Fruit fly (Drosophila melanogaster) whole organism, embryonic: ENCODE measurements around the gene CG33267.

Experiments used
- Atf6 ChIP-seq: fragments of 200-800 bp; sonication (Bioruptor generic); IDR thresholded peaks from 2 replicates; pipeline ENCODE4 v1.3.6; 2022; ENCODE audit warnings: missing biosample characterization, missing genetic modification characterization
- CG10959 ChIP-seq: fragments of 200-800 bp; sonication (Bioruptor generic); IDR thresholded peaks from 2 replicates; pipeline ENCODE4 v1.3.6; 2022; ENCODE audit warnings: missing biosample characterization, missing genetic modification characterization
- CG11723 ChIP-seq: fragments of 200-800 bp; sonication (Bioruptor generic); optimal IDR thresholded peaks from 2 replicates; lab custom pipeline; 2017; ENCODE audit warnings: missing biosample characterization, mild to moderate bottlenecking, missing genetic modification characterization
- CG12155 ChIP-seq: fragments of 200-800 bp; sonication (Bioruptor generic); optimal IDR thresholded peaks from 3 replicates; lab custom pipeline; 2016; ENCODE audit warnings: missing biosample characterization, missing genetic modification characterization
- CG12299 ChIP-seq: fragments of 200-800 bp; sonication (Bioruptor generic); optimal IDR thresholded peaks from 2 replicates; lab custom pipeline; 2018; ENCODE audit warnings: missing biosample characterization, mild to moderate bottlenecking, missing genetic modification characterization
- CG12769 ChIP-seq: fragments of 200-800 bp; sonication (Bioruptor generic); optimal IDR thresholded peaks from 2 replicates; lab custom pipeline; 2019; ENCODE audit warnings: missing biosample characterization, mild to moderate bottlenecking, missing genetic modification characterization, moderate library complexity
- CG13287 ChIP-seq: fragments of 200-800 bp; sonication (Bioruptor generic); IDR thresholded peaks from 2 replicates; pipeline ENCODE4 v1.3.6; 2022; ENCODE audit warnings: missing biosample characterization, missing genetic modification characterization; ENCODE audit not compliant: partially characterized antibody
- CG13775 ChIP-seq: fragments of 200-800 bp; sonication (Bioruptor generic); optimal IDR thresholded peaks from 3 replicates; lab custom pipeline; 2017; ENCODE audit warnings: missing biosample characterization, mild to moderate bottlenecking, missing genetic modification characterization
- CG14860 ChIP-seq: fragments of 200-800 bp; sonication (Bioruptor generic); IDR thresholded peaks from 3 replicates; pipeline ENCODE4 v1.3.6; 2022; ENCODE audit warnings: missing biosample characterization, missing genetic modification characterization; ENCODE audit not compliant: partially characterized antibody
- CG30431 ChIP-seq: fragments of 200-800 bp; sonication (Bioruptor generic); optimal IDR thresholded peaks from 2 replicates; lab custom pipeline; 2017; ENCODE audit warnings: missing biosample characterization, missing genetic modification characterization
- CG3065 ChIP-seq: fragments of 200-800 bp; sonication (Bioruptor generic); optimal IDR thresholded peaks from 2 replicates; lab custom pipeline; 2016; ENCODE audit warnings: missing biosample characterization, missing genetic modification characterization
- CG3163 ChIP-seq: fragments of 200-800 bp; sonication (Bioruptor generic); optimal IDR thresholded peaks from 3 replicates; lab custom pipeline; 2016; ENCODE audit warnings: missing biosample characterization, missing genetic modification characterization
- CG32532 ChIP-seq: fragments of 200-800 bp; sonication (Bioruptor generic); IDR thresholded peaks from 2 replicates; pipeline ENCODE4 v1.3.6; 2022; ENCODE audit warnings: missing biosample characterization, missing genetic modification characterization
- CG32767 ChIP-seq: fragments of 200-800 bp; sonication (Bioruptor generic); IDR thresholded peaks from 2 replicates; pipeline ENCODE4 v1.3.6; 2022; ENCODE audit warnings: missing biosample characterization, missing genetic modification characterization
- CG32772 ChIP-seq: fragments of 200-800 bp; sonication (Bioruptor generic); IDR thresholded peaks from 2 replicates; pipeline ENCODE4 v1.3.6; 2022; ENCODE audit warnings: missing biosample characterization, missing genetic modification characterization
- CG4360 ChIP-seq: fragments of 200-800 bp; sonication (Bioruptor generic); IDR thresholded peaks from 2 replicates; pipeline ENCODE4 v1.3.6; 2022; ENCODE audit warnings: missing biosample characterization, missing genetic modification characterization
- CG7745 ChIP-seq: fragments of 200-800 bp; sonication (Bioruptor generic); optimal IDR thresholded peaks from 2 replicates; lab custom pipeline; 2018; ENCODE audit warnings: missing biosample characterization, mild to moderate bottlenecking, missing genetic modification characterization, moderate library complexity
- CG8388 ChIP-seq: fragments of 200-800 bp; sonication (Bioruptor generic); optimal IDR thresholded peaks from 2 replicates; lab custom pipeline; 2019; ENCODE audit warnings: missing biosample characterization, mild to moderate bottlenecking, missing genetic modification characterization, moderate library complexity
- CTCF ChIP-seq: fragments of 200-800 bp; sonication (Bioruptor generic); optimal IDR thresholded peaks from 2 replicates; lab custom pipeline; 2017; ENCODE audit warnings: missing biosample characterization, mild to moderate bottlenecking, missing genetic modification characterization, moderate library complexity
- CoRest ChIP-seq: fragments of 200-800 bp; sonication (Bioruptor generic); optimal IDR thresholded peaks from 3 replicates; lab custom pipeline; 2018; ENCODE audit warnings: missing biosample characterization, mild to moderate bottlenecking, missing genetic modification characterization, moderate library complexity
- D19A ChIP-seq: fragments of 200-800 bp; optimal IDR thresholded peaks from 3 replicates; lab custom pipeline; 2019; ENCODE audit warnings: missing biosample characterization, mild to moderate bottlenecking, missing genetic modification characterization, moderate library complexity
- E2f1 ChIP-seq: fragments of 200-800 bp; sonication (Bioruptor generic); IDR thresholded peaks from 2 replicates; pipeline ENCODE4 v1.3.6; 2022; ENCODE audit warnings: missing biosample characterization, missing genetic modification characterization
- HLH3B ChIP-seq: fragments of 200-800 bp; sonication (Bioruptor generic); IDR thresholded peaks from 2 replicates; pipeline ENCODE4 v1.3.6; 2022; ENCODE audit warnings: missing biosample characterization, missing genetic modification characterization
- Hey ChIP-seq: fragments of 200-800 bp; sonication (Bioruptor generic); optimal IDR thresholded peaks from 3 replicates; lab custom pipeline; 2018; ENCODE audit warnings: missing biosample characterization, mild to moderate bottlenecking, missing genetic modification characterization
- Lim3 ChIP-seq: fragments of 200-800 bp; sonication (Bioruptor generic); IDR thresholded peaks from 2 replicates; pipeline ENCODE4 v1.3.6; 2022; ENCODE audit warnings: missing biosample characterization, missing genetic modification characterization
- MBD-R2 ChIP-seq: fragments of 200-800 bp; sonication (Bioruptor generic); IDR thresholded peaks from 2 replicates; pipeline ENCODE4 v1.3.6; 2022; ENCODE audit warnings: missing biosample characterization, missing genetic modification characterization
- NC2β ChIP-seq: fragments of 200-800 bp; sonication (Bioruptor generic); optimal IDR thresholded peaks from 2 replicates; lab custom pipeline; 2016; ENCODE audit warnings: missing biosample characterization, missing genetic modification characterization
- Neu2 ChIP-seq: fragments of 200-800 bp; sonication (Bioruptor generic); optimal IDR thresholded peaks from 3 replicates; lab custom pipeline; 2016; ENCODE audit warnings: missing biosample characterization, missing genetic modification characterization, borderline replicate concordance
- Opbp ChIP-seq: fragments of 200-800 bp; sonication (Bioruptor generic); IDR thresholded peaks from 3 replicates; pipeline ENCODE4 v1.3.6; 2022; ENCODE audit warnings: missing biosample characterization, missing genetic modification characterization; ENCODE audit not compliant: partially characterized antibody
- Sox102F ChIP-seq: fragments of 200-800 bp; sonication (Bioruptor generic); optimal IDR thresholded peaks from 2 replicates; lab custom pipeline; 2018; ENCODE audit warnings: missing biosample characterization, mild to moderate bottlenecking, missing genetic modification characterization, moderate library complexity
- Spps ChIP-seq: fragments of 200-800 bp; sonication (Bioruptor generic); optimal IDR thresholded peaks from 2 replicates; lab custom pipeline; 2018; ENCODE audit warnings: missing biosample characterization, mild to moderate bottlenecking, missing genetic modification characterization
- Usf ChIP-seq: fragments of 200-800 bp; sonication (Bioruptor generic); optimal IDR thresholded peaks from 2 replicates; lab custom pipeline; 2017; ENCODE audit warnings: missing genotype, missing biosample characterization, missing genetic modification characterization
- ac ChIP-seq: fragments of 200-800 bp; sonication (Bioruptor generic); optimal IDR thresholded peaks from 3 replicates; lab custom pipeline; 2017; ENCODE audit warnings: missing biosample characterization, mild to moderate bottlenecking, missing genetic modification characterization
- btn ChIP-seq: fragments of 200-800 bp; sonication (Bioruptor generic); optimal IDR thresholded peaks from 2 replicates; lab custom pipeline; 2016; ENCODE audit warnings: missing biosample characterization, missing genetic modification characterization
- cas ChIP-seq: fragments of 200-800 bp; sonication (Bioruptor generic); IDR thresholded peaks from 2 replicates; pipeline ENCODE4 v1.3.6; 2022; ENCODE audit warnings: missing biosample characterization, missing genetic modification characterization
- corto ChIP-seq: fragments of 200-800 bp; sonication (Bioruptor generic); optimal IDR thresholded peaks from 2 replicates; lab custom pipeline; 2016; ENCODE audit warnings: missing biosample characterization, mild to moderate bottlenecking, missing genetic modification characterization, moderate library complexity
- crol ChIP-seq: fragments of 200-800 bp; sonication (Bioruptor generic); IDR thresholded peaks from 2 replicates; pipeline ENCODE4 v1.3.6; 2022; ENCODE audit warnings: missing biosample characterization, missing genetic modification characterization
- dimm ChIP-seq: fragments of 200-800 bp; sonication (Bioruptor generic); IDR thresholded peaks from 2 replicates; pipeline ENCODE4 v1.3.6; 2022; ENCODE audit warnings: missing biosample characterization, missing genetic modification characterization
- esg ChIP-seq: fragments of 200-800 bp; sonication (Bioruptor generic); conservative IDR thresholded peaks from 2 replicates; pipeline ENCODE4 v1.3.6; 2022; ENCODE audit warnings: missing biosample characterization, missing genetic modification characterization
- fd96Cb ChIP-seq: fragments of 200-800 bp; sonication (Bioruptor generic); optimal IDR thresholded peaks from 2 replicates; lab custom pipeline; 2018; ENCODE audit warnings: missing biosample characterization, mild to moderate bottlenecking, missing genetic modification characterization, moderate library complexity
- fu2 ChIP-seq: fragments of 200-800 bp; sonication (Bioruptor generic); optimal IDR thresholded peaks from 2 replicates; lab custom pipeline; 2016; ENCODE audit warnings: missing biosample characterization, missing genetic modification characterization
- gsb-n ChIP-seq: fragments of 200-800 bp; sonication (Bioruptor generic); optimal IDR thresholded peaks from 3 replicates; lab custom pipeline; 2018; ENCODE audit warnings: missing biosample characterization, mild to moderate bottlenecking, missing genetic modification characterization
- hb ChIP-seq: fragments of 200-800 bp; sonication (Bioruptor generic); IDR thresholded peaks from 3 replicates; pipeline ENCODE4 v1.3.6; 2022; ENCODE audit warnings: missing biosample characterization, missing genetic modification characterization; ENCODE audit not compliant: partially characterized antibody
- maf-S ChIP-seq: fragments of 200-800 bp; sonication (Bioruptor generic); optimal IDR thresholded peaks from 2 replicates; lab custom pipeline; 2016; ENCODE audit warnings: missing biosample characterization, missing genetic modification characterization
- mirr ChIP-seq: fragments of 200-800 bp; sonication (Bioruptor generic); optimal IDR thresholded peaks from 3 replicates; lab custom pipeline; 2018; ENCODE audit warnings: missing biosample characterization, mild to moderate bottlenecking, missing genetic modification characterization
- oc ChIP-seq: fragments of 200-800 bp; sonication (Bioruptor generic); optimal IDR thresholded peaks from 2 replicates; lab custom pipeline; 2018; ENCODE audit warnings: missing biosample characterization, mild to moderate bottlenecking, missing genetic modification characterization, moderate library complexity
- salm ChIP-seq: fragments of 200-800 bp; sonication (Bioruptor generic); optimal IDR thresholded peaks from 2 replicates; lab custom pipeline; 2018; ENCODE audit warnings: missing biosample characterization, mild to moderate bottlenecking, missing genetic modification characterization
- sd ChIP-seq: fragments of 200-800 bp; sonication (Bioruptor generic); optimal IDR thresholded peaks from 3 replicates; lab custom pipeline; 2018; ENCODE audit warnings: missing biosample characterization, mild to moderate bottlenecking, missing genetic modification characterization, moderate library complexity
- sens ChIP-seq: fragments of 200-800 bp; sonication (Bioruptor generic); peaks from one replicate; lab custom pipeline; 2016; ENCODE audit warnings: missing biosample characterization, missing genetic modification characterization
- sens-2 ChIP-seq: fragments of 200-800 bp; sonication (Bioruptor generic); IDR thresholded peaks from 2 replicates; pipeline ENCODE4 v1.3.6; 2022; ENCODE audit warnings: missing biosample characterization, missing genetic modification characterization
- shn ChIP-seq: fragments of 200-800 bp; sonication (Bioruptor generic); optimal IDR thresholded peaks from 3 replicates; lab custom pipeline; 2016; ENCODE audit warnings: missing biosample characterization, missing genetic modification characterization
- sima ChIP-seq: fragments of 200-800 bp; sonication (Bioruptor generic); optimal IDR thresholded peaks from 2 replicates; lab custom pipeline; 2016; ENCODE audit warnings: missing biosample characterization, missing genetic modification characterization
- unc-4 ChIP-seq: fragments of 200-800 bp; sonication (Bioruptor generic); IDR thresholded peaks from 2 replicates; pipeline ENCODE4 v1.3.6; 2022; ENCODE audit warnings: missing biosample characterization, missing genetic modification characterization; ENCODE audit not compliant: partially characterized antibody

CG33267 gene

DNA sequence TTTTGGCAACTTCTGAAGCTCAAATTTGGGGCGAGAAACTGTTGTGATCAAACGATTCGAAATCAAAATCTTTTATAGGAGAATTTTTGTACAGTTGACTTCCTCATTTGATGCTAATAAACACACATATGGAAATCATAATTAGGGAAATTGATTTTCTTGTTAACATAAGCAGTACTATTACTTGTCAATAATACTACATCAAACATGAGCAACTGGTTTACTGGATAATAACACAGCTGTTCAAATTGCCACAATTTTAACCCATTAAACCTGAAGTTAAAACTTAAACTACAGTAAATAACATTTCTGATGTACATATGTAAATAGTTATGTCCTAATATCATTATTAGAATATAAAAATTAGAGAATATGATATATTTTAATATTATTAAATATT, 15.6 kb downstream of the CG33267 start, which contains the start of gene CG43390 (continued):
- TF ChIP-seq ac (GFP tag; lab: Kevin White, UChicago) (no peak), gsb-n (tag; lab: Kevin White, UChicago) (no peak), CoRest (tag; lab: Kevin White, UChicago) (peak; percentile 39), sd (tag; lab: Kevin White, UChicago) (peak; percentile 64), CG14860 (GFP tag; lab: Robert Waterston, UW) (no peak), CG32767 (no peak), Atf6 (peak; percentile 69), Hey (peak; percentile 45), Usf (GFP tag; lab: Kevin White, UChicago) (no peak), D19A (tag; lab: Kevin White, UChicago) (no peak), CG32532 (GFP tag; lab: Robert Waterston, UW) (no peak), CG12769 (tag; lab: Kevin White, UChicago) (peak; percentile 90), CG13775 (GFP tag; lab: Kevin White, UChicago) (no peak), E2f1 (GFP tag; lab: Robert Waterston, UW) (no peak), CG8388 (GFP tag; lab: Kevin White, UChicago) (no peak), CG10959 (no peak), corto (GFP tag; lab: Kevin White, UChicago) (no peak), CG32772 (GFP tag; lab: Robert Waterston, UW) (no peak), Lim3 (GFP tag; lab: Robert Waterston, UW) (no peak), mirr (GFP tag; lab: Kevin White, UChicago) (peak; percentile 89), NC2β (no peak), oc (no peak), CTCF (no peak), sens (GFP tag; lab: Kevin White, UChicago) (peak; percentile 43), CG4360 (GFP tag; lab: Robert Waterston, UW) (no peak), unc-4 (GFP tag; lab: Robert Waterston, UW) (no peak), CG3065 (GFP tag; lab: Kevin White, UChicago) (no peak), esg (GFP tag; lab: Robert Waterston, UW) (no peak), shn (no peak), salm (tag; lab: Kevin White, UChicago) (no peak), CG7745 (tag; lab: Kevin White, UChicago) (no peak), dimm (no peak), HLH3B (no peak), CG11723 (GFP tag; lab: Kevin White, UChicago) (no peak), fd96Cb (tag; lab: Kevin White, UChicago) (no peak), maf-S (GFP tag; lab: Kevin White, UChicago) (peak; percentile 7), cas (GFP tag; lab: Robert Waterston, UW) (no peak; the same call in 1 of the 2 replicates), CG13287 (no peak), hb (GFP tag; lab: Robert Waterston, UW) (no peak), Neu2 (no peak), Opbp (GFP tag; lab: Robert Waterston, UW) (no peak), CG12299 (tag; lab: Kevin White, UChicago) (peak; percentile 69), sima (GFP tag; lab: Kevin White, UChicago) (no peak), fu2 (GFP tag; lab: Kevin White, UChicago) (no peak), sens-2 (GFP tag; lab: Robert Waterston, UW) (no peak), Sox102F (peak; percentile 31), btn (GFP tag; lab: Kevin White, UChicago) (no peak), MBD-R2 (GFP tag; lab: Robert Waterston, UW) (no peak), Spps (tag; lab: Kevin White, UChicago) (no peak), CG30431 (GFP tag; lab: Kevin White, UChicago) (no peak), crol (no peak), CG3163 (GFP tag; lab: Kevin White, UChicago) (no peak), CG12155 (no peak)
